Fruit fly (Drosophila melanogaster) whole organism, embryonic: ENCODE measurements around the gene mRpL4.

ENCODE experiments used
- Abd-B ChIP-seq: fragments of 200-800 bp; sonication (Bioruptor generic); optimal IDR thresholded peaks from 2 replicates; lab custom pipeline; 2018; ENCODE audit warnings: missing biosample characterization, mild to moderate bottlenecking, missing genetic modification characterization, moderate library complexity
- Asciz ChIP-seq: fragments of 200-800 bp; sonication (Bioruptor generic); optimal IDR thresholded peaks from 2 replicates; lab custom pipeline; 2017; ENCODE audit warnings: missing biosample characterization, mild to moderate bottlenecking, missing genetic modification characterization, missing genetic modification reagents
- BEAF-32 ChIP-seq: fragments of 200-800 bp; sonication (Bioruptor generic); optimal IDR thresholded peaks from 3 replicates; lab custom pipeline; 2017; ENCODE audit warnings: missing biosample characterization, missing genetic modification characterization, mild to moderate bottlenecking, moderate library complexity, missing genetic modification reagents
- Blimp-1 ChIP-seq: fragments of 200-800 bp; sonication (Bioruptor generic); optimal IDR thresholded peaks from 3 replicates; lab custom pipeline; 2018; ENCODE audit warnings: missing biosample characterization, missing genetic modification characterization, mild to moderate bottlenecking, moderate library complexity, missing genetic modification reagents
- CG10959 ChIP-seq: fragments of 200-800 bp; sonication (Bioruptor generic); IDR thresholded peaks from 2 replicates; pipeline ENCODE4 v1.3.6; 2022; ENCODE audit warnings: missing biosample characterization, missing genetic modification characterization
- CG11560 ChIP-seq: fragments of 200-800 bp; sonication (Bioruptor generic); IDR thresholded peaks from 3 replicates; pipeline ENCODE4 v1.3.6; 2022; ENCODE audit warnings: missing biosample characterization, missing genetic modification characterization
- CG12299 ChIP-seq: fragments of 200-800 bp; sonication (Bioruptor generic); optimal IDR thresholded peaks from 2 replicates; lab custom pipeline; 2018; ENCODE audit warnings: missing biosample characterization, mild to moderate bottlenecking, missing genetic modification characterization
- CG1233 ChIP-seq: fragments of 200-800 bp; sonication (Bioruptor generic); optimal IDR thresholded peaks from 4 replicates; lab custom pipeline; 2018; ENCODE audit warnings: missing biosample characterization, mild to moderate bottlenecking, missing genetic modification characterization
- CG12659 ChIP-seq: fragments of 200-800 bp; sonication (Bioruptor generic); optimal IDR thresholded peaks from 3 replicates; lab custom pipeline; 2017; ENCODE audit warnings: mild to moderate bottlenecking, missing biosample characterization, missing genetic modification reagents, missing genetic modification characterization
- CG13123 ChIP-seq: fragments of 200-800 bp; sonication (Bioruptor generic); optimal IDR thresholded peaks from 2 replicates; lab custom pipeline; 2016; ENCODE audit warnings: missing biosample characterization, missing genetic modification characterization
- CG13287 ChIP-seq: fragments of 200-800 bp; sonication (Bioruptor generic); IDR thresholded peaks from 2 replicates; pipeline ENCODE4 v1.3.6; 2022; ENCODE audit warnings: missing biosample characterization, missing genetic modification characterization; ENCODE audit not compliant: partially characterized antibody
- CG13624 ChIP-seq: fragments of 200-800 bp; sonication (Bioruptor generic); optimal IDR thresholded peaks from 2 replicates; lab custom pipeline; 2016; ENCODE audit warnings: missing biosample characterization, missing genetic modification characterization
- CG14667 ChIP-seq: fragments of 200-800 bp; sonication (Bioruptor generic); IDR thresholded peaks from 2 replicates; pipeline ENCODE4 v1.3.6; 2022; ENCODE audit warnings: missing biosample characterization, missing genetic modification characterization
- CG14860 ChIP-seq: fragments of 200-800 bp; sonication (Bioruptor generic); IDR thresholded peaks from 3 replicates; pipeline ENCODE4 v1.3.6; 2022; ENCODE audit warnings: missing biosample characterization, missing genetic modification characterization; ENCODE audit not compliant: partially characterized antibody
- CG15514 ChIP-seq: fragments of 200-800 bp; sonication (Bioruptor generic); optimal IDR thresholded peaks from 3 replicates; lab custom pipeline; 2017; ENCODE audit warnings: missing biosample characterization, missing genetic modification characterization, mild to moderate bottlenecking, moderate library complexity, missing genetic modification reagents
- CG1832 ChIP-seq: fragments of 200-800 bp; sonication (Bioruptor generic); optimal IDR thresholded peaks from 2 replicates; lab custom pipeline; 2017; ENCODE audit warnings: missing biosample characterization, mild to moderate bottlenecking, missing genetic modification characterization, inconsistent platforms
- CG30020 ChIP-seq: fragments of 200-800 bp; optimal IDR thresholded peaks from 2 replicates; lab custom pipeline; 2019; ENCODE audit warnings: missing biosample characterization, mild to moderate bottlenecking, missing genetic modification characterization, moderate library complexity
- CG32772 ChIP-seq: fragments of 200-800 bp; sonication (Bioruptor generic); IDR thresholded peaks from 2 replicates; pipeline ENCODE4 v1.3.6; 2022; ENCODE audit warnings: missing biosample characterization, missing genetic modification characterization
- CG4617 ChIP-seq: fragments of 200-800 bp; sonication (Bioruptor generic); optimal IDR thresholded peaks from 3 replicates; lab custom pipeline; 2016; ENCODE audit warnings: missing biosample characterization, missing genetic modification characterization, borderline replicate concordance
- CG5245 ChIP-seq: fragments of 200-800 bp; sonication (Bioruptor generic); optimal IDR thresholded peaks from 3 replicates; lab custom pipeline; 2016; ENCODE audit warnings: missing biosample characterization, missing genetic modification characterization
- CG7963 ChIP-seq: fragments of 200-800 bp; sonication (Bioruptor generic); IDR thresholded peaks from 3 replicates; pipeline ENCODE4 v1.3.6; 2022; ENCODE audit warnings: missing biosample characterization, missing genetic modification characterization; ENCODE audit not compliant: partially characterized antibody
- Dll ChIP-seq: fragments of 200-800 bp; sonication (Bioruptor generic); IDR thresholded peaks from 4 replicates; pipeline ENCODE4 v1.3.6; 2022; ENCODE audit warnings: missing biosample characterization, missing genetic modification characterization; ENCODE audit not compliant: partially characterized antibody
- Dref ChIP-seq: fragments of 200-800 bp; sonication (Bioruptor generic); IDR thresholded peaks from 2 replicates; pipeline ENCODE4 v1.3.6; 2022; ENCODE audit warnings: missing biosample characterization, missing genetic modification characterization
- E2f2 ChIP-seq: fragments of 200-800 bp; sonication (Bioruptor generic); IDR thresholded peaks from 2 replicates; pipeline ENCODE4 v1.3.6; 2022; ENCODE audit warnings: missing biosample characterization, missing genetic modification characterization
- Ets97D ChIP-seq: fragments of 200-800 bp; sonication (Bioruptor generic); optimal IDR thresholded peaks from 3 replicates; lab custom pipeline; 2016; ENCODE audit warnings: missing biosample characterization, missing genetic modification characterization
- H15 ChIP-seq: fragments of 200-800 bp; sonication (Bioruptor generic); IDR thresholded peaks from 3 replicates; pipeline ENCODE4 v1.3.6; 2022; ENCODE audit warnings: missing biosample characterization, missing genetic modification characterization
- HLH4C ChIP-seq: fragments of 200-800 bp; sonication (Bioruptor generic); IDR thresholded peaks from 3 replicates; pipeline ENCODE4 v1.3.6; 2022; ENCODE audit warnings: missing biosample characterization, missing genetic modification characterization; ENCODE audit not compliant: partially characterized antibody
- Lhr ChIP-seq: fragments of 200-800 bp; sonication (Bioruptor generic); optimal IDR thresholded peaks from 3 replicates; lab custom pipeline; 2017; ENCODE audit warnings: mild to moderate bottlenecking, missing biosample characterization, missing genetic modification reagents, missing genetic modification characterization
- Lim3 ChIP-seq: fragments of 200-800 bp; sonication (Bioruptor generic); IDR thresholded peaks from 2 replicates; pipeline ENCODE4 v1.3.6; 2022; ENCODE audit warnings: missing biosample characterization, missing genetic modification characterization
- MESR4 ChIP-seq: fragments of 200-800 bp; sonication (Bioruptor generic); optimal IDR thresholded peaks from 2 replicates; lab custom pipeline; 2018; ENCODE audit warnings: missing biosample characterization, mild to moderate bottlenecking, missing genetic modification characterization, moderate library complexity
- Sox100B ChIP-seq: fragments of 200-800 bp; sonication (Bioruptor generic); optimal IDR thresholded peaks from 3 replicates; lab custom pipeline; 2018; ENCODE audit warnings: missing biosample characterization, mild to moderate bottlenecking, missing genetic modification characterization
- Sry-δ ChIP-seq: fragments of 200-800 bp; sonication (Bioruptor generic); optimal IDR thresholded peaks from 2 replicates; lab custom pipeline; 2016; ENCODE audit warnings: missing biosample characterization, missing genetic modification characterization
- amos ChIP-seq: fragments of 200-800 bp; sonication (Bioruptor generic); IDR thresholded peaks from 2 replicates; pipeline ENCODE4 v1.3.6; 2022; ENCODE audit warnings: missing biosample characterization, missing genetic modification characterization; ENCODE audit not compliant: partially characterized antibody
- ap ChIP-seq: fragments of 200-800 bp; sonication (Bioruptor generic); IDR thresholded peaks from 2 replicates; pipeline ENCODE4 v1.3.6; 2022; ENCODE audit warnings: missing biosample characterization, missing genetic modification characterization
- ato ChIP-seq: fragments of 200-800 bp; sonication (Bioruptor generic); IDR thresholded peaks from 2 replicates; pipeline ENCODE4 v1.3.6; 2022; ENCODE audit warnings: missing biosample characterization, missing genetic modification characterization; ENCODE audit not compliant: partially characterized antibody
- bbx ChIP-seq: fragments of 200-800 bp; sonication (Bioruptor generic); IDR thresholded peaks from 2 replicates; pipeline ENCODE4 v1.3.6; 2022; ENCODE audit warnings: missing biosample characterization, missing genetic modification characterization; ENCODE audit not compliant: partially characterized antibody
- cas ChIP-seq: fragments of 200-800 bp; sonication (Bioruptor generic); IDR thresholded peaks from 2 replicates; pipeline ENCODE4 v1.3.6; 2022; ENCODE audit warnings: missing biosample characterization, missing genetic modification characterization
- fd64A ChIP-seq: fragments of 200-800 bp; sonication (Bioruptor generic); optimal IDR thresholded peaks from 3 replicates; lab custom pipeline; 2018; ENCODE audit warnings: missing biosample characterization, mild to moderate bottlenecking, missing genetic modification characterization
- gce ChIP-seq: fragments of 200-800 bp; sonication (Bioruptor generic); IDR thresholded peaks from 3 replicates; pipeline ENCODE4 v1.3.6; 2022; ENCODE audit warnings: missing biosample characterization, missing genetic modification characterization
- insv ChIP-seq, 2 experiments: fragments of 200-800 bp; sonication (Bioruptor generic); optimal IDR thresholded peaks; 3 replicates each; lab custom pipeline; 2016 to 2018; ENCODE audit warnings: missing biosample characterization in 2 of 2, missing genetic modification characterization in 2 of 2
- inv ChIP-seq: fragments of 200-800 bp; sonication (Bioruptor generic); IDR thresholded peaks from 2 replicates; pipeline ENCODE4 v1.3.6; 2022; ENCODE audit warnings: missing biosample characterization, missing genetic modification characterization; ENCODE audit not compliant: partially characterized antibody
- lbe ChIP-seq: fragments of 200-800 bp; sonication (Bioruptor generic); optimal IDR thresholded peaks from 2 replicates; lab custom pipeline; 2016; ENCODE audit warnings: missing biosample characterization, mild to moderate bottlenecking, missing genetic modification characterization
- row ChIP-seq: fragments of 200-800 bp; sonication (Bioruptor generic); IDR thresholded peaks from 3 replicates; pipeline ENCODE4 v1.3.6; 2022; ENCODE audit warnings: missing biosample characterization, missing genetic modification characterization
- schlank ChIP-seq: fragments of 200-800 bp; sonication (Bioruptor generic); optimal IDR thresholded peaks from 2 replicates; lab custom pipeline; 2018; ENCODE audit warnings: missing biosample characterization, mild to moderate bottlenecking, missing genetic modification characterization
- so ChIP-seq: fragments of 200-800 bp; sonication (Bioruptor generic); IDR thresholded peaks from 3 replicates; pipeline ENCODE4 v1.3.6; 2022; ENCODE audit warnings: missing biosample characterization, missing genetic modification characterization
- stwl ChIP-seq: fragments of 200-800 bp; sonication (Bioruptor generic); optimal IDR thresholded peaks from 3 replicates; lab custom pipeline; 2018; ENCODE audit warnings: missing biosample characterization, mild to moderate bottlenecking, missing genetic modification characterization, moderate library complexity
- sug ChIP-seq: fragments of 200-800 bp; optimal IDR thresholded peaks from 2 replicates; lab custom pipeline; 2019; ENCODE audit warnings: missing biosample characterization, mild to moderate bottlenecking, missing genetic modification characterization, moderate library complexity
- wek ChIP-seq: fragments of 200-800 bp; sonication (Bioruptor generic); optimal IDR thresholded peaks from 3 replicates; lab custom pipeline; 2018; ENCODE audit warnings: missing biosample characterization, mild to moderate bottlenecking, missing genetic modification characterization, moderate library complexity

Gene mRpL4

DNA sequence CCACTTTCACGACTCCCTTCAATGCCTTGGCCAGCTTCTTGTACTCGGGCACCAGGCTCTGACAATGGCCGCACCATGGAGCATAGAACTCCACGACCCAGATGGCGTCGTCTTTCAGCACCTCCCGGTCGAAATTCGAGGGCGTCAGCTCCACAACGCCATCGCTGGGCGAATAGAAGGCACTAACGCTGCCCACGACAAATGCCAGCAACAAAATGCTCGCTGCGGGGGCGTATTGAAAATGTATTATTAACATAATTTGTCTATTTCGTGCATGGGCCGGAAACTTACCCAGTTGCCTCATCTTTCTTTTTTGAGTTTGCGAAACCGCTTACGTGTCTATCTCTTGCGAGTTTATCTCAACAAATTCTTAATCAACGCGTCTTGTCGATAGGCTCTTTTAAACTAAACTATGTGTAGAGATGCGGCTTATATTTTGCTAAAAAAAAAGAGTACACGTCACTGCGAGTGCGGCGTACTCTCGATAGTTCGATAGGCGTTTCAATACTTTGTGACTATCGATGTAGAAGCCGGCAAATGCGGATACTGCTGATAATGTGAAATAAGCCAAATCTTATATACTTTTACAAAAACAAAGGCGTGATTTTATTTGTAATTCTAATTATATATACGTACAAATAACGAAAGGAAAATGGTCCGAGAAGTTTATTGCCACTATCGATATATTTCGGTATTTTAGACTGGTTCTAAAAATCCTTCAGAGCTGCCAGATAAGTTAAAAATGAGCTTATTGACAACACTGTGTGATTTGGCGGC lies 27.5 kb upstream of the mRpL4 start, which contains the start of gene CaBP1 (continued):
- TF ChIP-seq CG10959 (GFP tag; lab: Robert Waterston, UW) (no peak), Sox100B (no peak), Asciz (GFP tag; lab: Kevin White, UChicago) (no peak), sug (tag; lab: Kevin White, UChicago) (peak; percentile 4), CG12659 (GFP tag; lab: Kevin White, UChicago) (peak; percentile 50), ato (GFP tag; lab: Robert Waterston, UW) (peak; percentile 81), BEAF-32 (GFP tag; lab: Kevin White, UChicago) (peak; percentile 94), CG4617 (peak; percentile 5), CG30020 (tag; lab: Kevin White, UChicago) (peak; percentile 40), CG14667 (GFP tag; lab: Robert Waterston, UW) (no peak), bbx (GFP tag; lab: Robert Waterston, UW) (peak; percentile 87), schlank (tag; lab: Kevin White, UChicago) (no peak), CG13123 (no peak), Blimp-1 (GFP tag; lab: Kevin White, UChicago) (no peak), inv (peak; percentile 89), amos (GFP tag; lab: Robert Waterston, UW) (peak; percentile 93), CG11560 (tag; lab: Robert Waterston, UW) (no peak), Dref (peak; percentile 74), MESR4 (GFP tag; lab: Kevin White, UChicago) (peak; percentile 71), ap (no peak), insv (GFP tag; optimal IDR thresholded peaks at IDR 0.05; lab: Kevin White, UChicago) (no peak), Sry-δ (GFP tag; lab: Kevin White, UChicago) (peak; percentile 72), Abd-B (peak; percentile 36), row (GFP tag; lab: Robert Waterston, UW) (0 out of 3 replicates have a peak, but pooled peaks have one; percentile 26), CG14860 (GFP tag; lab: Robert Waterston, UW) (peak; percentile 84), Lhr (GFP tag; lab: Kevin White, UChicago) (peak; percentile 42), HLH4C (GFP tag; lab: Robert Waterston, UW) (peak; percentile 93), cas (GFP tag; lab: Robert Waterston, UW) (no peak), fd64A (no peak), Lim3 (GFP tag; lab: Robert Waterston, UW) (no peak), stwl (tag; lab: Kevin White, UChicago) (peak; percentile 75), CG12299 (tag; lab: Kevin White, UChicago) (peak; percentile 8), gce (no peak), wek (GFP tag; lab: Kevin White, UChicago) (no peak), Ets97D (GFP tag; lab: Kevin White, UChicago) (peak; percentile 42), so (GFP tag; lab: Robert Waterston, UW) (no peak), CG7963 (GFP tag; lab: Robert Waterston, UW) (peak; percentile 84), CG13624 (no peak), H15 (no peak), CG5245 (no peak), Dll (GFP tag; lab: Robert Waterston, UW) (peak; percentile 99), CG15514 (peak; percentile 37), E2f2 (peak; percentile 93), lbe (GFP tag; lab: Kevin White, UChicago) (peak; percentile 21), CG13287 (GFP tag; lab: Robert Waterston, UW) (peak; percentile 99), CG1832 (GFP tag; lab: Kevin White, UChicago) (no peak), CG1233 (no peak), CG32772 (GFP tag; lab: Robert Waterston, UW) (no peak)
